Worm (Caenorhabditis elegans): ENCODE results near the gene rop-1.

Gene rop-1

ce11 chrV:10238665-10239064 is 16.2 kb downstream of the rop-1 start, which contains the start of gene fubl-1 (continued):
- TF ChIP-seq sma-3 (GFP tag; optimal IDR thresholded peaks at IDR 0.05) (no peak), nhr-10 (tag; optimal IDR thresholded peaks at IDR 0.05) (no peak), ztf-11 (tag; optimal IDR thresholded peaks at IDR 0.05) (no peak), snpc-4 (tag; optimal IDR thresholded peaks at IDR 0.05) (no peak), gmeb-1 (tag; optimal IDR thresholded peaks at IDR 0.05) (no peak), crh-2 (tag; optimal IDR thresholded peaks at IDR 0.05) (no peak), peb-1 (tag; optimal IDR thresholded peaks at IDR 0.05) (no peak), lsy-2 (tag; optimal IDR thresholded peaks at IDR 0.05) (peak in 1 of 2 experiments; percentile 43), mbf-1 (tag; optimal IDR thresholded peaks at IDR 0.05) (no peak), mdl-1 (tag; optimal IDR thresholded peaks at IDR 0.05) (no peak), nhr-129 (tag; optimal IDR thresholded peaks at IDR 0.05) (peak; percentile 29)

ce11 chrV:10237959-10238444 is 16.9 kb downstream of the rop-1 start:
- no peak for TF ChIP-seq F13H6.1 (tag; optimal IDR thresholded peaks at IDR 0.05)
- no peak for TF ChIP-seq snpc-4 (tag; optimal IDR thresholded peaks at IDR 0.05)
- no peak for TF ChIP-seq lin-13 (GFP tag; optimal IDR thresholded peaks at IDR 0.05)
- TF ChIP-seq aly-2 (tag; optimal IDR thresholded peaks at IDR 0.05): no peak
- no peak for TF ChIP-seq Y55F3AM.14 (GFP tag; optimal IDR thresholded peaks at IDR 0.05)
- no peak for TF ChIP-seq ztf-4 (tag; optimal IDR thresholded peaks at IDR 0.05)

- no peak for TF ChIP-seq alr-1 (tag; optimal IDR thresholded peaks at IDR 0.05)
- TF ChIP-seq lin-11 (tag; optimal IDR thresholded peaks at IDR 0.05): no peak
- no peak for TF ChIP-seq dmd-4 (tag; optimal IDR thresholded peaks at IDR 0.05)
- TF ChIP-seq ztf-11 (tag; optimal IDR thresholded peaks at IDR 0.05): no peak
- no peak for TF ChIP-seq nhr-21 (tag; optimal IDR thresholded peaks at IDR 0.05)
- no peak for TF ChIP-seq C34F6.9 (tag; optimal IDR thresholded peaks at IDR 0.05)
- TF ChIP-seq unc-55 (GFP tag; optimal IDR thresholded peaks at IDR 0.05): no peak
- TF ChIP-seq peb-1 (tag; optimal IDR thresholded peaks at IDR 0.05): no peak
- no peak for TF ChIP-seq nhr-10 (tag; optimal IDR thresholded peaks at IDR 0.05)
- TF ChIP-seq unc-62 (GFP tag; optimal IDR thresholded peaks at IDR 0.05): no peak
- TF ChIP-seq sma-3 (GFP tag; optimal IDR thresholded peaks at IDR 0.05): no peak
- no peak for TF ChIP-seq sem-4 (tag; optimal IDR thresholded peaks at IDR 0.05)
- TF ChIP-seq egl-27 (tag; optimal IDR thresholded peaks at IDR 0.05): no peak
- TF ChIP-seq aly-2 (tag; optimal IDR thresholded peaks at IDR 0.05): no peak
- TF ChIP-seq crh-2 (tag; optimal IDR thresholded peaks at IDR 0.05): no peak
- no peak for TF ChIP-seq Y55F3AM.14 (GFP tag; optimal IDR thresholded peaks at IDR 0.05)
- no peak for TF ChIP-seq ceh-16 (tag; optimal IDR thresholded peaks at IDR 0.05)
- no peak for TF ChIP-seq nhr-77 (tag; optimal IDR thresholded peaks at IDR 0.05)
- no peak for TF ChIP-seq elt-1 (tag; optimal IDR thresholded peaks at IDR 0.05)
- no peak for TF ChIP-seq blmp-1 (tag; optimal IDR thresholded peaks at IDR 0.05; ENCODE audit: insufficient read depth)
Measured at ce11 chrV:10237171-10237570, 17.7 kb downstream of the rop-1 start.

- TF ChIP-seq crh-2 (tag; optimal IDR thresholded peaks at IDR 0.05) (no peak), nhr-237 (tag; optimal IDR thresholded peaks at IDR 0.05) (no peak), nhr-23 (tag; optimal IDR thresholded peaks at IDR 0.05) (no peak), ceh-82 (tag; optimal IDR thresholded peaks at IDR 0.05) (no peak), mbf-1 (tag; optimal IDR thresholded peaks at IDR 0.05) (no peak), nhr-12 (tag; optimal IDR thresholded peaks at IDR 0.05) (no peak), unc-55 (GFP tag; optimal IDR thresholded peaks at IDR 0.05) (no peak), nhr-25 (tag; optimal IDR thresholded peaks at IDR 0.05) (no peak), ztf-1 (GFP tag; conservative IDR thresholded peaks at IDR 0.05) (no peak), ZK546.5 (tag; optimal IDR thresholded peaks at IDR 0.05) (no peak), snpc-4 (tag; optimal IDR thresholded peaks at IDR 0.05) (no peak), lsy-2 (tag; optimal IDR thresholded peaks at IDR 0.05) (no peak)
Measured at ce11 chrV:10233330-10233729, 21.5 kb downstream of the rop-1 start, which contains the start of gene str-182. Gene str-182 (minus strand): TSS chrV:10233430.

ce11 chrV:10230932-10231331 is 23.9 kb downstream of the rop-1 start, which contains the start of gene fipr-6:
Gene fipr-6 (plus strand): TSS chrV:10231232.
- TF ChIP-seq lin-39 (tag; optimal IDR thresholded peaks at IDR 0.05) (no peak), ztf-11 (tag; optimal IDR thresholded peaks at IDR 0.05) (no peak), nhr-77 (tag; optimal IDR thresholded peaks at IDR 0.05) (no peak), elt-3 (tag; optimal IDR thresholded peaks at IDR 0.05) (no peak), lsy-2 (tag; optimal IDR thresholded peaks at IDR 0.05) (no peak), mdl-1 (tag; optimal IDR thresholded peaks at IDR 0.05) (no peak), nhr-23 (tag; optimal IDR thresholded peaks at IDR 0.05) (no peak), unc-39 (tag; optimal IDR thresholded peaks at IDR 0.05) (no peak), unc-55 (GFP tag; optimal IDR thresholded peaks at IDR 0.05) (no peak), blmp-1 (tag; optimal IDR thresholded peaks at IDR 0.05; ENCODE audit: insufficient read depth) (no peak), nhr-11 (tag; optimal IDR thresholded peaks at IDR 0.05) (no peak)
